Worm (Caenorhabditis elegans) whole organism, early embryonic: Measurements from ENCODE around the gene acl-1.

Experiments
- B0310.2 ChIP-seq: sonication (generic microtip); optimal IDR thresholded peaks from 2 replicates; lab custom pipeline; 2016; ENCODE audit warnings: mild to moderate bottlenecking, missing genetic modification characterization, missing compliant biosample characterization
- F13C5.2 ChIP-seq: sonication (generic microtip); optimal IDR thresholded peaks from 2 replicates; lab custom pipeline; 2017; ENCODE audit warnings: mild to moderate bottlenecking, missing genetic modification characterization, inconsistent platforms, missing compliant biosample characterization
- ama-1 ChIP-seq: fragments of 150-350 bp; optimal IDR thresholded peaks from 2 replicates; lab custom pipeline; 2014
- ets-7 ChIP-seq: sonication (generic microtip); optimal IDR thresholded peaks from 2 replicates; lab custom pipeline; 2016; ENCODE audit warnings: missing genotype, missing genetic modification characterization, missing compliant biosample characterization
- hmbx-1 ChIP-seq: sonication (generic microtip); optimal IDR thresholded peaks from 2 replicates; lab custom pipeline; 2016; ENCODE audit warnings: mild to moderate bottlenecking, missing genetic modification characterization, missing compliant biosample characterization
- hmg-4 ChIP-seq: fragments of 200-800 bp; sonication (Bioruptor generic); optimal IDR thresholded peaks from 2 replicates; lab custom pipeline; 2018; ENCODE audit warnings: mild to moderate bottlenecking, missing genetic modification characterization, missing compliant biosample characterization
- hnd-1 ChIP-seq: sonication (generic microtip); optimal IDR thresholded peaks from 2 replicates; lab custom pipeline; 2016; ENCODE audit warnings: missing genetic modification characterization, missing compliant biosample characterization
- pes-1 ChIP-seq: fragments of 200-800 bp; sonication (Bioruptor generic); IDR thresholded peaks from 2 replicates; pipeline ENCODE4 v1.3.6; 2022; ENCODE audit warnings: missing genetic modification reagents, missing genetic modification characterization, missing compliant biosample characterization
- sea-1 ChIP-seq: fragments of 200-800 bp; sonication (Bioruptor generic); conservative IDR thresholded peaks from 2 replicates; pipeline ENCODE4 v1.3.6; 2022; ENCODE audit warnings: missing genetic modification characterization, missing compliant biosample characterization
- tra-4 ChIP-seq: sonication (generic microtip); optimal IDR thresholded peaks from 2 replicates; lab custom pipeline; 2017; ENCODE audit warnings: missing genetic modification characterization, missing compliant biosample characterization

ce11 chrX:15892525-15892924, 42.8 kb downstream of the acl-1 start:
- TF ChIP-seq sea-1 (GFP tag; lab: Robert Waterston, UW) (no peak), hmg-4 (GFP tag; lab: Kevin White, UChicago) (no peak), hmbx-1 (tag; lab: Kevin White, UChicago) (no peak), pes-1 (GFP tag; lab: Robert Waterston, UW) (no peak), tra-4 (tag; lab: Kevin White, UChicago) (no peak), ama-1 (no peak), F13C5.2 (no peak), B0310.2 (tag; lab: Kevin White, UChicago) (no peak), ets-7 (tag; lab: Kevin White, UChicago) (no peak), hnd-1 (tag; lab: Kevin White, UChicago) (no peak)
